Fruit fly (Drosophila melanogaster): ENCODE results near the gene CG13066.
A peak's percentile ranks its signal among the peaks of the same experiment; 100 is the strongest.

Gene CG13066

DNA sequence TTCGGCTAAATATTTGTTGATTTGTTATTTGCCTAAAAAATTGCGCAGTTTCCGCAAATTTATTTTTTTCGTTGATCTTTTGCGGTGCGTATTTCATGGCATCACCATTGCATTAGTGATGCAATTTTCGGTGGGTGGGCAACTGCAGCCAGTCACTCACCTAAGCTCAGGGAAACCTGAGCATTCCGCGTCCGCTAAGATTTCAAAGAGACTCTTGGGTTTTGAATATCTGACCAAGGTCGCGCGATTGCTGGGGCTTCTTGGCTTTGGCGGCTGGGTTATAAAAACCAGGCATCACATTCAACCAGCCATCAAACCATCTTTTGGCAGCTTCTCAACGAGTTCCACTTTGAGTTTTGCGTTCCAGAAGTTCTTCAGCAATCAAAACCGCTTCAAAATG, 10.3 kb upstream of the CG13066 start, which contains the start of gene CG13071:
Gene CG13071 (plus strand): TSS at position 301 of the 400 bp plus-strand sequence.
- no peak for TF ChIP-seq Eip78C (GFP tag)
- no peak for TF ChIP-seq CG6276 (GFP tag; optimal IDR thresholded peaks at IDR 0.05)
- no peak for TF ChIP-seq salr (GFP tag; optimal IDR thresholded peaks at IDR 0.05)
- no peak for TF ChIP-seq Sox15 (GFP tag; optimal IDR thresholded peaks at IDR 0.05)
- TF ChIP-seq CG7368 (GFP tag; optimal IDR thresholded peaks at IDR 0.05), result no peak
- TF ChIP-seq OdsH (GFP tag; optimal IDR thresholded peaks at IDR 0.05), result no peak
- no peak for TF ChIP-seq Eip93F (GFP tag; optimal IDR thresholded peaks at IDR 0.05)
- no peak for TF ChIP-seq CG31627 (GFP tag; optimal IDR thresholded peaks at IDR 0.05)
- TF ChIP-seq esn (GFP tag; optimal IDR thresholded peaks at IDR 0.05), result no peak

DNA sequence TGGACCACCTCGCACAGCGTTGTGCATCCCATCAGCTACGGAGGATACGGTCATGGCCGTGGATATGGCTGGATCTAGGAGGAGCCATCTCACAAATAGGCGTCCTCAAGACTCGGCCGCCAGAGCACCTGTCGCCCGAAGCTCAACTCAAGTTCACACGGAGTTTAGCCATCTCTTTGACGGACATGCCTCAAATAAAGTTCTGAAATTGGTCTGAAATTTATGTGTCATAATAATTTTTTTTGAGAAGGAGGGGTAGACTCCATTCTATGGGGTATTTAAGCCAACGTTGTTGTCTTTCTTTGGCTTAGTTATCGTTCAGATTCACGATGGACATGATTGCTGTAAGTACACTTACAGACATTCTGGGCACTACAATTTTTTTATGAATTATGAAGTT, 9.7 kb upstream of the CG13066 start, which contains the start of gene CG13070:
Gene CG13070 (plus strand): TSS at position 301 of the 400 bp plus-strand sequence.
- TF ChIP-seq Hr4 (GFP tag; optimal IDR thresholded peaks at IDR 0.05) (no peak), CG1621 (tag; optimal IDR thresholded peaks at IDR 0.05) (no peak), Sox15 (GFP tag; optimal IDR thresholded peaks at IDR 0.05) (no peak), esn (GFP tag; optimal IDR thresholded peaks at IDR 0.05) (no peak), pdm3 (GFP tag; optimal IDR thresholded peaks at IDR 0.05) (no peak), salr (GFP tag; optimal IDR thresholded peaks at IDR 0.05) (no peak), vri (GFP tag; optimal IDR thresholded peaks at IDR 0.05) (no peak), lz (GFP tag; optimal IDR thresholded peaks at IDR 0.05) (no peak), Eip75B (GFP tag; optimal IDR thresholded peaks at IDR 0.05) (no peak), Hr38 (GFP tag; optimal IDR thresholded peaks at IDR 0.05) (no peak)

DNA sequence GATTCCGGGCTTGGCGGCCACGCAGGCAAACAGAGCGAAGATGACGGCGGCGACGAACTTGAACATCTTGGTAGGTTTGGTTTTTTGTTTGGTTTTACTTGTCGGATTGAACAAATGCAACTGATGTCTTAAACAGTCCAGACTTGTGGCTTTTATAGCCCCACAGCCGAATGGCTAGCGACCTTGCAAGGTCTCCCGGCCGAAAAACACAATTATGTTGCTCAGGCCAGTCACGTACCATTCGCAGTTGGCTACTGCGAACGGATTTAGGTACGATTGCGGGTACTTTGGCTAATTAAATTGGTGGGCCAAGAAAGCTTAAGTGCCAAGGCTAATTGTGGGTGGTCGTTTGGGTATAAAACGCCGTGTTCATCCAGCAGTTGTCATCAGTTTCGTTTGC, 7.7 kb upstream of the CG13066 start, which contains the start of the genes CG13051 and CG13069:
Gene CG13051 (minus strand): TSS at position 101 of the 400 bp plus-strand sequence.
Gene CG13069 (plus strand): TSS at position 386 of the 400 bp plus-strand sequence.
- TF ChIP-seq CG11902 (GFP tag; optimal IDR thresholded peaks at IDR 0.05) (no peak), CG9139 (GFP tag; optimal IDR thresholded peaks at IDR 0.05) (no peak), Hr4 (GFP tag; optimal IDR thresholded peaks at IDR 0.05) (no peak), CG8119 (GFP tag; IDR thresholded peaks at IDR 0.05) (no peak), Ets21C (GFP tag; optimal IDR thresholded peaks at IDR 0.05) (no peak), svp (GFP tag) (no peak), cyc (GFP tag; optimal IDR thresholded peaks at IDR 0.05) (no peak), Hr38 (GFP tag; optimal IDR thresholded peaks at IDR 0.05) (no peak), Gug (GFP tag; IDR thresholded peaks at IDR 0.05) (no peak), Hr39 (GFP tag; optimal IDR thresholded peaks at IDR 0.05) (no peak), CG8319 (GFP tag; optimal IDR thresholded peaks at IDR 0.05) (no peak)

DNA sequence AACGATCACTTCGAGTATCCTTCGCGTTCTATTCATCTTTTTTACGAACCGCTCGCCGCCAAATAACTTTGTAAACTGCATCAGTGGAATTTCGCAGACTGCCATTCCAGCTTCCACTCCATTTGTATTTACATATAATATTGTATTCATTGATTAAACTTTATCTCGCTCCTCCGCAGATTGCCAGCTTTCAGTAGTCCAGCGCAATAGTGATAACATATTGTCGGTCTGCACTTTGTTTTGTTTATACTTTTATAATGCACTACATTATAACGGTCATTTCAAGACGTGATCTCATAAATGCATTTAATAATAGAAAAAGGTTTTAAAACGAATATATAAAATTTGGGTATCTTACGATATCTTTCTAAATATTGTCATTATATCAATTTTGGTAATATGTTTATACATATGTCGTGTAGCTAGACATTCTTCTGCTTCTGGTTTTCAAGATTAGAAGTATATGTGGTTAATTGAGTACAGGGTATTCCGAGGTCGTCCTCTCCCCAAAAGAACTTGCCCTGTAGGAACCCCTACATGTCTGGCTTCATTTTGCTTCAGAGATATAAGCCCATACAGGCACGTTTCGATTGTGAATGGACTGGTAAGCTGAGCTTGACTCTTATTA, 4.5 kb upstream of the CG13066 start, which contains the start of gene CG4950:
Gene CG4950 (minus strand): TSS at position 51 of the 628 bp plus-strand sequence.
- TF ChIP-seq Gug (GFP tag; IDR thresholded peaks at IDR 0.05), result peak; percentile 42; the same call in 1 of the 2 replicates
- peak; percentile 74 for TF ChIP-seq svp (GFP tag)
- TF ChIP-seq esn (GFP tag; optimal IDR thresholded peaks at IDR 0.05), result no peak
- peak; percentile 19 for TF ChIP-seq lz (GFP tag; optimal IDR thresholded peaks at IDR 0.05)
- peak; percentile 11 for TF ChIP-seq Smox (GFP tag; optimal IDR thresholded peaks at IDR 0.05)
- peak; percentile 18 to 61 for TF ChIP-seq ss (GFP tag; optimal IDR thresholded peaks at IDR 0.05)
- peak; percentile 56 for TF ChIP-seq CG10669 (GFP tag; optimal IDR thresholded peaks at IDR 0.05)
- no peak for TF ChIP-seq fkh (GFP tag; optimal IDR thresholded peaks at IDR 0.05)
- TF ChIP-seq net (GFP tag; optimal IDR thresholded peaks at IDR 0.05), result peak; percentile 1
- TF ChIP-seq CG6276 (GFP tag; optimal IDR thresholded peaks at IDR 0.05), result peak; percentile 25
- TF ChIP-seq CG3032 (tag; optimal IDR thresholded peaks at IDR 0.05), result peak; percentile 69
- no peak for TF ChIP-seq cyc (GFP tag; optimal IDR thresholded peaks at IDR 0.05)
- TF ChIP-seq spab (GFP tag; optimal IDR thresholded peaks at IDR 0.05), result peak; percentile 50
- no peak for TF ChIP-seq CG6854 (GFP tag; optimal IDR thresholded peaks at IDR 0.05)
- peak; percentile 2 for TF ChIP-seq CG9139 (GFP tag; optimal IDR thresholded peaks at IDR 0.05)
- peak; percentile 33 for TF ChIP-seq Met (GFP tag; optimal IDR thresholded peaks at IDR 0.05)
- TF ChIP-seq CG6808 (GFP tag; optimal IDR thresholded peaks at IDR 0.05), result peak; percentile 41
- TF ChIP-seq dsx (GFP tag; optimal IDR thresholded peaks at IDR 0.05; ENCODE audit: poor library complexity, severe bottlenecking), result peak; percentile 52
- TF ChIP-seq dac (GFP tag; optimal IDR thresholded peaks at IDR 0.05), result no peak
- TF ChIP-seq CG6163 (GFP tag; IDR thresholded peaks at IDR 0.05), result 0 out of 3 replicates have a peak, but pooled peaks have one; percentile 20
- peak; percentile 87 for TF ChIP-seq Eip78C (GFP tag)
- TF ChIP-seq CG6792 (GFP tag; optimal IDR thresholded peaks at IDR 0.05), result peak; percentile 26
- TF ChIP-seq vri (GFP tag; optimal IDR thresholded peaks at IDR 0.05), result no peak
- peak; percentile 8 for TF ChIP-seq CG31627 (GFP tag; optimal IDR thresholded peaks at IDR 0.05)
- peak; percentile 15 for TF ChIP-seq CG16779 (tag; optimal IDR thresholded peaks at IDR 0.05)
- peak; percentile 29 for TF ChIP-seq CG3919 (GFP tag; optimal IDR thresholded peaks at IDR 0.05)
- no peak for TF ChIP-seq CG11294 (GFP tag; IDR thresholded peaks at IDR 0.05)
- peak; percentile 39 for TF ChIP-seq Eip75B (GFP tag; optimal IDR thresholded peaks at IDR 0.05)
- TF ChIP-seq CG34406 (GFP tag; optimal IDR thresholded peaks at IDR 0.05), result peak; percentile 25
- no peak for TF ChIP-seq Ets21C (GFP tag; optimal IDR thresholded peaks at IDR 0.05)
- TF ChIP-seq Sox15 (GFP tag; optimal IDR thresholded peaks at IDR 0.05), result peak; percentile 32

Data from whole organism, prepupa.